Worm (Caenorhabditis elegans): ENCODE results near the gene pst-2.

DNA sequence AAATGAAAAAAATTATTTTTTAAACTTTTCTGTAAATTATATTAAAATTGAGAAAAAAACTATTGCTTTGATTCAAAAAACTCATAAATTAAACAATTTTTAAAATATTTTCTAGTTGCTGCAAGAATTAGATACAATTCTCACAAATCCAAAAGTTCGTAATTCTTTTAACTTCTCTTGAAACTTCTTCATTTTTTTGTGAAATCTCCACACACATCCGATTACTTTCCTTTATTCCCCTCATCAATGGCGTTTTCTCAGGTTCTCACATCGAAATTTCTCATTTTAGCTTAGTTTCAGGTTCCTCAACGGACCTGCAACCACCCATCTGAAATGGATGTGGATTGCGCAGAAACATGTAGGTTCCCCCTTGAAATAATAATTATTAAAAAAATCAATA, 42.3 kb downstream of the pst-2 start, which contains the start of gene wrm-1:
- TF ChIP-seq unc-42 (tag; optimal IDR thresholded peaks at IDR 0.05) (no peak), dmd-4 (tag; optimal IDR thresholded peaks at IDR 0.05; ENCODE audit: borderline replicate concordance) (no peak), npax-4 (tag; optimal IDR thresholded peaks at IDR 0.05) (no peak), fkh-6 (tag; optimal IDR thresholded peaks at IDR 0.05) (no peak), pqm-1 (tag; optimal IDR thresholded peaks at IDR 0.05) (no peak), syd-9 (tag; optimal IDR thresholded peaks at IDR 0.05) (no peak), pha-4 (tag; optimal IDR thresholded peaks at IDR 0.05) (no peak), nfya-1 (tag; optimal IDR thresholded peaks at IDR 0.05) (no peak)
